Fruit fly (Drosophila melanogaster): Measurements from ENCODE around the gene Trp1.

The Trp1 gene

dm6 chr2L:9986402-9987350 is 22.5 kb upstream of the Trp1 start (continued):
- TF ChIP-seq chif (GFP tag; optimal IDR thresholded peaks at IDR 0.05) = peak; percentile 11 to 31
- TF ChIP-seq pros (GFP tag; optimal IDR thresholded peaks at IDR 0.05) = peak; percentile 81
- no peak for TF ChIP-seq nerfin-2 (GFP tag; IDR thresholded peaks at IDR 0.05; ENCODE audit: partially characterized antibody)
- no peak for TF ChIP-seq Bgb (GFP tag; IDR thresholded peaks at IDR 0.05; ENCODE audit: partially characterized antibody)
- TF ChIP-seq CG10565 (GFP tag; optimal IDR thresholded peaks at IDR 0.05) = no peak
- no peak for TF ChIP-seq seq (GFP tag; IDR thresholded peaks at IDR 0.05)
- no peak for TF ChIP-seq CG3163 (GFP tag; optimal IDR thresholded peaks at IDR 0.05)
- no peak for TF ChIP-seq repo (GFP tag; optimal IDR thresholded peaks at IDR 0.05)
- TF ChIP-seq Mad (GFP tag; optimal IDR thresholded peaks at IDR 0.05) = no peak
- peak; percentile 52 for TF ChIP-seq CG12219 (GFP tag; optimal IDR thresholded peaks at IDR 0.05)
- no peak for TF ChIP-seq ERR (GFP tag; optimal IDR thresholded peaks at IDR 0.05)
- no peak for TF ChIP-seq C15 (GFP tag; IDR thresholded peaks at IDR 0.05)
- no peak for TF ChIP-seq CG8478 (optimal IDR thresholded peaks at IDR 0.05)
- peak; percentile 47 for TF ChIP-seq CG14710 (tag; optimal IDR thresholded peaks at IDR 0.05)
- TF ChIP-seq sqz (GFP tag; optimal IDR thresholded peaks at IDR 0.05) = no peak
- TF ChIP-seq Jarid2 (GFP tag; optimal IDR thresholded peaks at IDR 0.05) = no peak
- no peak for TF ChIP-seq CG7271 (tag; optimal IDR thresholded peaks at IDR 0.05)
- TF ChIP-seq chn (GFP tag; optimal IDR thresholded peaks at IDR 0.05) = no peak
- TF ChIP-seq ewg (GFP tag; optimal IDR thresholded peaks at IDR 0.05) = peak; percentile 36
- TF ChIP-seq Xbp1 (GFP tag; optimal IDR thresholded peaks at IDR 0.05) = peak; percentile 54
- TF ChIP-seq fu2 (GFP tag; optimal IDR thresholded peaks at IDR 0.05) = no peak
- 0 out of 3 replicates have a peak, but pooled peaks have one; percentile 11 for TF ChIP-seq CG11560 (tag; IDR thresholded peaks at IDR 0.05)
- no peak for TF ChIP-seq CG3065 (GFP tag; optimal IDR thresholded peaks at IDR 0.05)
- TF ChIP-seq CG7556 (GFP tag; optimal IDR thresholded peaks at IDR 0.05) = peak; percentile 34
- TF ChIP-seq Gug (GFP tag; IDR thresholded peaks at IDR 0.05) = peak; percentile 61; the same call in 3 of the 4 replicates
- TF ChIP-seq Dip3 (GFP tag; optimal IDR thresholded peaks at IDR 0.05) = no peak
- TF ChIP-seq vvl (GFP tag; IDR thresholded peaks at IDR 0.05) = peak; percentile 87
- no peak for TF ChIP-seq D (optimal IDR thresholded peaks at IDR 0.05)
- peak; percentile 67 for TF ChIP-seq D (GFP tag; optimal IDR thresholded peaks at IDR 0.05)
- no peak for TF ChIP-seq CG17912 (GFP tag; optimal IDR thresholded peaks at IDR 0.05)
- TF ChIP-seq CG8290 (GFP tag; optimal IDR thresholded peaks at IDR 0.05) = no peak
- no peak for TF ChIP-seq CG8290 (tag; optimal IDR thresholded peaks at IDR 0.05)
- TF ChIP-seq CG8924 (tag; optimal IDR thresholded peaks at IDR 0.05) = peak; percentile 22
- peak; percentile 76 for TF ChIP-seq nmo (GFP tag; optimal IDR thresholded peaks at IDR 0.05)
- no peak for TF ChIP-seq yki (optimal IDR thresholded peaks at IDR 0.05)
- no peak for TF ChIP-seq Usf (GFP tag; optimal IDR thresholded peaks at IDR 0.05)
- peak; percentile 12 for TF ChIP-seq CG10209 (GFP tag; optimal IDR thresholded peaks at IDR 0.05)
- TF ChIP-seq CG12942 (GFP tag; optimal IDR thresholded peaks at IDR 0.05) = peak; percentile 1
- peak; percentile 50 for TF ChIP-seq Spps (tag; optimal IDR thresholded peaks at IDR 0.05)
- no peak for TF ChIP-seq CG8765 (GFP tag; IDR thresholded peaks at IDR 0.05)
- TF ChIP-seq chinmo (GFP tag; IDR thresholded peaks at IDR 0.05; ENCODE audit: partially characterized antibody) = no peak
- peak; percentile 47 for TF ChIP-seq NfI (GFP tag; optimal IDR thresholded peaks at IDR 0.05)
- no peak for TF ChIP-seq CG12155 (GFP tag; optimal IDR thresholded peaks at IDR 0.05)
- no peak for TF ChIP-seq chm (GFP tag; IDR thresholded peaks at IDR 0.05)
- TF ChIP-seq sens-2 (GFP tag; IDR thresholded peaks at IDR 0.05) = no peak
- no peak for TF ChIP-seq lov (optimal IDR thresholded peaks at IDR 0.05)
- TF ChIP-seq lov (GFP tag; IDR thresholded peaks at IDR 0.05) = 0 out of 3 replicates have a peak, but pooled peaks have one; percentile 60
- peak; percentile 60 for TF ChIP-seq Six4 (GFP tag; optimal IDR thresholded peaks at IDR 0.05)
- TF ChIP-seq sr (GFP tag; IDR thresholded peaks at IDR 0.05) = 0 out of 3 replicates have a peak, but pooled peaks have one; percentile 33
- TF ChIP-seq CG18764 (GFP tag; optimal IDR thresholded peaks at IDR 0.05) = peak; percentile 22
- TF ChIP-seq B-H2 (GFP tag; optimal IDR thresholded peaks at IDR 0.05) = no peak
